Fruit fly (Drosophila melanogaster) whole organism, wandering third instar larva: Measurements from ENCODE around the gene bor.

Experiments used
- Abd-B ChIP-seq: fragments of >200 bp; optimal IDR thresholded peaks from 2 replicates; lab custom pipeline; 2017; ENCODE audit warnings: missing biosample characterization, missing genetic modification characterization
- CG32264 ChIP-seq: fragments of 200-800 bp; sonication (Bioruptor generic); optimal IDR thresholded peaks from 2 replicates; lab custom pipeline; 2016; ENCODE audit warnings: missing biosample characterization, missing genetic modification characterization
- CrebA ChIP-seq: fragments of 200-800 bp; sonication (Bioruptor generic); optimal IDR thresholded peaks from 2 replicates; lab custom pipeline; 2016; ENCODE audit warnings: missing biosample characterization, mild to moderate bottlenecking, missing genetic modification characterization, borderline replicate concordance
- Dfd ChIP-seq: fragments of >200 bp; optimal IDR thresholded peaks from 2 replicates; lab custom pipeline; 2017; ENCODE audit warnings: missing biosample characterization, missing genetic modification characterization
- Dif ChIP-seq: fragments of 200-275, 200-300 bp; sonication (Bioruptor generic); optimal IDR thresholded peaks from 2 replicates; lab custom pipeline; 2018; ENCODE audit warnings: missing biosample characterization, missing genetic modification characterization; ENCODE audit not compliant: partially characterized antibody
- GATAd ChIP-seq: sonication (Bioruptor generic); optimal IDR thresholded peaks from 2 replicates; lab custom pipeline; 2016; ENCODE audit warnings: missing biosample characterization, missing genetic modification characterization
- HLH106 ChIP-seq: fragments of 200-800 bp; optimal IDR thresholded peaks from 3 replicates; lab custom pipeline; 2019; ENCODE audit warnings: missing biosample characterization, mild to moderate bottlenecking, missing genetic modification characterization, moderate library complexity
- Hnf4 ChIP-seq: fragments of 200-800 bp; sonication (Bioruptor generic); optimal IDR thresholded peaks from 2 replicates; lab custom pipeline; 2016; ENCODE audit warnings: missing biosample characterization, mild to moderate bottlenecking, missing genetic modification characterization
- Hr78 ChIP-seq: fragments of >200 bp; optimal IDR thresholded peaks from 2 replicates; lab custom pipeline; 2017; ENCODE audit warnings: missing biosample characterization, missing genetic modification characterization
- Hr83 ChIP-seq: fragments of 200-300 bp; sonication (Bioruptor generic); optimal IDR thresholded peaks from 2 replicates; lab custom pipeline; 2016; ENCODE audit warnings: missing biosample characterization, mild to moderate bottlenecking, missing genetic modification characterization, moderate library complexity; ENCODE audit not compliant: poor library complexity, severe bottlenecking
- Jra ChIP-seq: sonication (Bioruptor generic); optimal IDR thresholded peaks from 2 replicates; lab custom pipeline; 2016; ENCODE audit warnings: missing biosample characterization, missing genetic modification characterization
- Mio ChIP-seq: sonication (Bioruptor generic); optimal IDR thresholded peaks from 2 replicates; lab custom pipeline; 2016; ENCODE audit warnings: missing biosample characterization, missing genetic modification characterization
- Myc ChIP-seq: fragments of >200 bp; optimal IDR thresholded peaks from 2 replicates; lab custom pipeline; 2017
- OdsH ChIP-seq: fragments of 200-800 bp; sonication (Bioruptor generic); optimal IDR thresholded peaks from 2 replicates; lab custom pipeline; 2016; ENCODE audit warnings: missing biosample characterization, mild to moderate bottlenecking, missing genetic modification characterization
- Rel ChIP-seq, 2 experiments: fragments of 200-800 bp; sonication (Bioruptor generic) in 1 of 2; optimal IDR thresholded peaks; 2 replicates in 1 of 2; 3 replicates in 1 of 2; lab custom pipeline; 2016 to 2019; ENCODE audit warnings: mild to moderate bottlenecking in 2 of 2, missing biosample characterization in 2 of 2, missing genetic modification characterization in 2 of 2, moderate library complexity in 1 of 2
- Sp1 ChIP-seq: fragments of 200-800 bp; sonication (Bioruptor generic); optimal IDR thresholded peaks from 3 replicates; lab custom pipeline; 2019; ENCODE audit warnings: missing biosample characterization, mild to moderate bottlenecking, missing genetic modification characterization, moderate library complexity
- br ChIP-seq: fragments of 200-800 bp; sonication (Bioruptor generic); optimal IDR thresholded peaks from 2 replicates; lab custom pipeline; 2016; ENCODE audit warnings: missing biosample characterization, missing genetic modification characterization
- dl ChIP-seq, 2 experiments: fragments of 175-275, 200-275 bp in 1 of 2; fragments of 200-275 bp in 1 of 2; sonication (Bioruptor generic); optimal IDR thresholded peaks; lab custom pipeline; 2018; ENCODE audit warnings: mild to moderate bottlenecking in 2 of 2, missing biosample characterization in 2 of 2, missing genetic modification characterization in 2 of 2, moderate library complexity in 2 of 2; ENCODE audit not compliant: partially characterized antibody in 2 of 2, insufficient read depth in 1 of 2
- dsf ChIP-seq: sonication (Bioruptor generic); optimal IDR thresholded peaks from 2 replicates; lab custom pipeline; 2016; ENCODE audit warnings: missing biosample characterization, missing genetic modification characterization, borderline replicate concordance
- ey ChIP-seq: fragments of 200-800 bp; sonication (Bioruptor generic); optimal IDR thresholded peaks from 2 replicates; lab custom pipeline; 2016; ENCODE audit warnings: missing biosample characterization, missing genetic modification characterization
- foxo ChIP-seq, 2 experiments: fragments of 200-800 bp; sonication (Bioruptor generic); optimal IDR thresholded peaks; 2 replicates in 1 of 2; 3 replicates in 1 of 2; lab custom pipeline; 2016 to 2017; ENCODE audit warnings: missing biosample characterization in 2 of 2, missing genetic modification characterization in 2 of 2
- fru ChIP-seq: fragments of 200-800 bp; sonication (Bioruptor generic); optimal IDR thresholded peaks from 3 replicates; lab custom pipeline; 2016; ENCODE audit warnings: missing biosample characterization, mild to moderate bottlenecking, missing genetic modification characterization
- h ChIP-seq: fragments of 200-800 bp; sonication (Bioruptor generic); optimal IDR thresholded peaks from 3 replicates; lab custom pipeline; 2016; ENCODE audit warnings: missing biosample characterization, mild to moderate bottlenecking, missing genetic modification characterization
- jim ChIP-seq: fragments of 175-275, 200-325 bp; sonication (Bioruptor generic); optimal IDR thresholded peaks from 2 replicates; lab custom pipeline; 2016; ENCODE audit warnings: missing biosample characterization, mild to moderate bottlenecking, missing genetic modification characterization
- lola ChIP-seq: fragments of >200 bp; optimal IDR thresholded peaks from 2 replicates; lab custom pipeline; 2017; ENCODE audit warnings: missing biosample characterization, missing genetic modification characterization
- psq ChIP-seq: fragments of 200-800 bp; sonication (Bioruptor generic); optimal IDR thresholded peaks from 3 replicates; lab custom pipeline; 2017; ENCODE audit warnings: missing biosample characterization, mild to moderate bottlenecking, missing genetic modification characterization, moderate library complexity
- sage ChIP-seq: fragments of 200-800 bp; sonication (Bioruptor generic); optimal IDR thresholded peaks from 2 replicates; lab custom pipeline; 2016; ENCODE audit warnings: missing biosample characterization, mild to moderate bottlenecking, missing genetic modification characterization
- sv ChIP-seq: fragments of 200-800 bp; sonication (Bioruptor generic); optimal IDR thresholded peaks from 3 replicates; lab custom pipeline; 2016; ENCODE audit warnings: missing biosample characterization, missing genetic modification characterization
- tai ChIP-seq: sonication (Bioruptor generic); optimal IDR thresholded peaks from 2 replicates; lab custom pipeline; 2016; ENCODE audit warnings: missing biosample characterization, missing genetic modification characterization
- woc ChIP-seq: sonication (Bioruptor generic); optimal IDR thresholded peaks from 2 replicates; lab custom pipeline; 2016; ENCODE audit warnings: missing biosample characterization, mild to moderate bottlenecking, missing genetic modification characterization

Gene bor

DNA sequence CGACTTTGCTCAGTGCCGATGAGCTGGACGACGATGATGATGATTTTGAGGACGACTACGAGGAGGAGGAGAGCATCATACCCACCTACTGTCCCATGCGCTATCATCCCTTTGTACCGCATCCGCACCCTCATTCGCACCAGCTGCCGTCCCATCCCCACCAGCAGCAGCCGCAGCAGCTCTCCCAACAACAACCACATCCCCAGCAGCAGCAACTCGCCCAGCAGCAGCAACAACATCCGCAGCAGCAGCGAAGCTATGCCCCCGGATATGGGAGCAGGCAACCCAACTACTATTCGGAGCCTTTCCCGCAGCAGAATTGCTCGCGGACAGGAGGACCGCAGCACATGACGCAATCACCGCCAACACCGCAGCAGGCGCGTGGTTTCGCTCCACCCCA lies 6.6 kb downstream of the bor start:
- TF ChIP-seq Dfd (GFP tag; lab: Kevin White, UChicago) = peak; percentile 85
- no peak for TF ChIP-seq ey (GFP tag; lab: Kevin White, UChicago)

dm6 chr3R:16256135-16256534 lies 7.8 kb downstream of the bor start:
- TF ChIP-seq lola = no peak
- TF ChIP-seq woc (GFP tag; lab: Kevin White, UChicago) = no peak
- no peak for TF ChIP-seq Dif (GFP tag; lab: Kevin White, UChicago)
- TF ChIP-seq sage = no peak
- peak; percentile 13 for TF ChIP-seq HLH106 (tag; lab: Kevin White, UChicago)

- TF ChIP-seq h (GFP tag; lab: Kevin White, UChicago) (peak; percentile 22), jim (GFP tag; lab: Kevin White, UChicago) (no peak), HLH106 (tag; lab: Kevin White, UChicago) (peak; percentile 9), br (GFP tag; lab: Kevin White, UChicago) (peak; percentile 40), GATAd (no peak), Abd-B (GFP tag; lab: Kevin White, UChicago) (no peak), OdsH (GFP tag; lab: Kevin White, UChicago) (peak; percentile 52), foxo (GFP tag; optimal IDR thresholded peaks at IDR 0.05; lab: Kevin White, UChicago) (peak in 1 of 2 experiments; percentile 33), Hnf4 (GFP tag; lab: Kevin White, UChicago) (peak; percentile 28), Rel (GFP tag; optimal IDR thresholded peaks at IDR 0.05; lab: Kevin White, UChicago) (peak; percentile 44), Rel (tag; optimal IDR thresholded peaks at IDR 0.05; lab: Kevin White, UChicago) (peak; percentile 59), dsf (no peak), CrebA (GFP tag; lab: Kevin White, UChicago) (no peak), Myc (lab: Kevin White, UChicago) (no peak), lola (no peak), Hr78 (GFP tag; lab: Kevin White, UChicago) (no peak), psq (GFP tag; lab: Kevin White, UChicago) (no peak), Jra (GFP tag; lab: Kevin White, UChicago) (peak; percentile 37), fru (GFP tag; lab: Kevin White, UChicago) (peak; percentile 17), dl (GFP tag; optimal IDR thresholded peaks at IDR 0.05; lab: Kevin White, UChicago; ENCODE audit: insufficient read depth in 1 of 2, partially characterized antibody in 2 of 2) (peak in 1 of 2 experiments; percentile 20), Sp1 (GFP tag; lab: Kevin White, UChicago) (peak; percentile 27), Mio (GFP tag; lab: Kevin White, UChicago) (no peak), Hr83 (peak; percentile 70), CG32264 (no peak), sage (no peak), sv (no peak)
These were observed 9.0 kb downstream of the bor start for dm6 chr3R:16254616-16255601.

DNA sequence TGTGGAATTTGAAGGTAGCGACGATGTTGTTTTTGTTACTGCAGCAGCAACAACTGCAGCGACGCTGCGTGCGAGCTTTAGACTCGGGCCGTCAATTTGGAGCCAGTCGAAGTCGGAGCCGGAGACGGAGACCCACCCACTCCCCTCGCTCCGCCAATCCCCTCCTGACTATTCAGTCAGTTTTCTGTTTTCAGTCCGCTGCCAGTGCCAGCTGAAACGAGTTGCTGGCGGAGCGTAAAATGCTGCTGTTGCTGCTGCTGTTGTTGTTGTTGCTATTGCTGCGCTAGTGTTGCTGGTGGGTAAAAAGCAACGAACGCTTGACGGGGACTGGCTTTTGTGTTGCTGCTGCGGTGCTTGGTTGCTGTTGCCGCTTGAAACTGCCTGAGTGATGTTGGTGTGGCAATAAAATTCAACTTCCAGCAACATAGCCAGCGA lies 9.9 kb downstream of the bor start:
- TF ChIP-seq tai (GFP tag; lab: Kevin White, UChicago) (no peak), Rel (GFP tag; optimal IDR thresholded peaks at IDR 0.05; lab: Kevin White, UChicago) (peak; percentile 41), Rel (tag; optimal IDR thresholded peaks at IDR 0.05; lab: Kevin White, UChicago) (peak; percentile 12), OdsH (GFP tag; lab: Kevin White, UChicago) (no peak), Dif (GFP tag; lab: Kevin White, UChicago) (peak; percentile 31), dl (GFP tag; optimal IDR thresholded peaks at IDR 0.05; lab: Kevin White, UChicago; ENCODE audit: insufficient read depth in 1 of 2, partially characterized antibody in 2 of 2) (peak in 1 of 2 experiments; percentile 18)
